Fruit fly (Drosophila melanogaster): ENCODE results near the gene CG7044.

The CG7044 gene

dm6 chr3R:21140458-21140857 is 38.9 kb upstream of the CG7044 start, which contains the start of gene SNF4Agamma (continued):
- TF ChIP-seq aop (GFP tag; IDR thresholded peaks at IDR 0.05) (no peak), CG16863 (GFP tag; optimal IDR thresholded peaks at IDR 0.05) (no peak), CG34376 (GFP tag; optimal IDR thresholded peaks at IDR 0.05) (no peak), Dref (GFP tag; IDR thresholded peaks at IDR 0.05) (peak; percentile 63), CG8290 (GFP tag; optimal IDR thresholded peaks at IDR 0.05) (peak; percentile 64), CG8290 (tag; optimal IDR thresholded peaks at IDR 0.05) (peak in 1 of 2 experiments; percentile 4), hb (GFP tag; IDR thresholded peaks at IDR 0.05; ENCODE audit: partially characterized antibody) (peak; percentile 51; the same call in 2 of the 3 replicates), hkb (optimal IDR thresholded peaks at IDR 0.05) (no peak), hkb (GFP tag; IDR thresholded peaks at IDR 0.05) (no peak), fu2 (GFP tag; optimal IDR thresholded peaks at IDR 0.05) (no peak)

- TF ChIP-seq CrebB (tag; optimal IDR thresholded peaks at IDR 0.05) (peak; percentile 44), BEAF-32 (GFP tag; optimal IDR thresholded peaks at IDR 0.05) (peak; percentile 59), Doc2 (GFP tag; IDR thresholded peaks at IDR 0.05) (no peak), CG12071 (GFP tag; optimal IDR thresholded peaks at IDR 0.05) (no peak), Dp (GFP tag; optimal IDR thresholded peaks at IDR 0.05) (peak; percentile 95), grn (GFP tag; optimal IDR thresholded peaks at IDR 0.05) (peak; percentile 99), fd96Cb (tag; optimal IDR thresholded peaks at IDR 0.05) (peak; percentile 54), NC2β (GFP tag; optimal IDR thresholded peaks at IDR 0.05) (peak; percentile 36), esg (GFP tag; conservative IDR thresholded peaks at IDR 0.05) (peak; percentile 62), CG18262 (tag; optimal IDR thresholded peaks at IDR 0.05) (peak; percentile 74), pho (GFP tag; optimal IDR thresholded peaks at IDR 0.05) (peak; percentile 76), CG30020 (tag; optimal IDR thresholded peaks at IDR 0.05) (peak; percentile 74), B-H1 (GFP tag; IDR thresholded peaks at IDR 0.05) (peak; percentile 45; the same call in 2 of the 3 replicates), Nf-YB (GFP tag; optimal IDR thresholded peaks at IDR 0.05) (peak; percentile 50), Ssrp (tag; optimal IDR thresholded peaks at IDR 0.05) (peak; percentile 55), nom (GFP tag; optimal IDR thresholded peaks at IDR 0.05) (peak; percentile 31), lov (optimal IDR thresholded peaks at IDR 0.05) (no peak), lov (GFP tag; IDR thresholded peaks at IDR 0.05) (no peak), schlank (tag; optimal IDR thresholded peaks at IDR 0.05) (peak; percentile 17), CG16815 (GFP tag; optimal IDR thresholded peaks at IDR 0.05) (peak; percentile 41), sim (GFP tag; IDR thresholded peaks at IDR 0.05) (no peak), maf-S (GFP tag; optimal IDR thresholded peaks at IDR 0.05) (peak; percentile 43), CG34376 (GFP tag; optimal IDR thresholded peaks at IDR 0.05) (peak; percentile 48), Optix (GFP tag; IDR thresholded peaks at IDR 0.05) (no peak), CG5245 (GFP tag; optimal IDR thresholded peaks at IDR 0.05) (peak; percentile 29), Blimp-1 (GFP tag; optimal IDR thresholded peaks at IDR 0.05) (peak; percentile 64), CG10267 (tag; optimal IDR thresholded peaks at IDR 0.05) (peak; percentile 78), chif (GFP tag; optimal IDR thresholded peaks at IDR 0.05) (peak in 1 of 2 experiments; percentile 22), vnd (GFP tag; IDR thresholded peaks at IDR 0.05; ENCODE audit: partially characterized antibody) (no peak), gcm (GFP tag; optimal IDR thresholded peaks at IDR 0.05) (peak; percentile 51), CG11560 (tag; IDR thresholded peaks at IDR 0.05) (peak; percentile 83; the same call in 2 of the 3 replicates), gfzf (GFP tag; optimal IDR thresholded peaks at IDR 0.05) (peak; percentile 64), ind (GFP tag; optimal IDR thresholded peaks at IDR 0.05) (peak; percentile 70), CG2116 (GFP tag; optimal IDR thresholded peaks at IDR 0.05) (peak; percentile 85), CG10274 (GFP tag; optimal IDR thresholded peaks at IDR 0.05) (peak; percentile 9), Abd-B (GFP tag; optimal IDR thresholded peaks at IDR 0.05) (peak; percentile 90), fd3F (GFP tag; optimal IDR thresholded peaks at IDR 0.05) (peak; percentile 54), z (GFP tag; IDR thresholded peaks at IDR 0.05) (no peak), onecut (GFP tag; IDR thresholded peaks at IDR 0.05) (peak; percentile 9; the same call in 1 of the 2 replicates), corto (GFP tag; optimal IDR thresholded peaks at IDR 0.05) (no peak)
These were observed 36.8 kb upstream of the CG7044 start, which contains the start of gene meigo for dm6 chr3R:21138220-21138754. TSS of gene meigo (plus strand) at chr3R:21138270.
